Worm (Caenorhabditis elegans): ENCODE data around the gene tcc-1.

DNA sequence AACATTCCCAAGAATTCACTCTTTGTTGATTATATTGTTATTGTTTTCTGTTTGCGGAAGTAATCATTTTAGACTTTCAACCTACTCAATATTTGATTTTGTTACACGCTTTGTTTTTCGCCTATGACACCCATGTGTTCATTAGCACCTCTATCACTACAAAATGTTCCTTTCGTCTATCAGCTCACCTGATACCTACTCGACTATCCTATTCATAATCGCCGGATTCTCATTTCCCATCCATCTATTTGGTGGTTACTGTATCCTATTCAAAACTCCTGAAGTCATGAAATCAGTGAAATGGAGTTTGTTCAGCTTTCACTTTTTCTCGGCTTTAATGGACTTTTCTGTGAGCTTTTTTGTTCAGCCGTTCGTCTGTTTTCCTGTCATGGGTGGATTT lies 50.5 kb downstream of the tcc-1 start, which contains the start of gene srh-291:
- TF ChIP-seq nhr-237 (tag; optimal IDR thresholded peaks at IDR 0.05) (no peak), lsy-2 (tag; optimal IDR thresholded peaks at IDR 0.05) (no peak), jun-1 (tag; optimal IDR thresholded peaks at IDR 0.05) (no peak), aly-2 (tag; optimal IDR thresholded peaks at IDR 0.05) (no peak), blmp-1 (tag; optimal IDR thresholded peaks at IDR 0.05) (no peak)

Measured in whole organism, L1 larva.